1 fruit fly cellular context compared by ENCODE assay signal in genomic region chrX:10326346-10326830, dm6.
TF ChIP-seq lines count a peak whose summit lies in the region.

CG2909 (plus strand) TSS chrX:10326464.

TF ChIP-seq in whole organism, embryonic, 481 proteins besides CTCF, POLR2A, EP300 and RAD21 (continued from another document):
- TF ChIP-seq CG34224 (GFP tag; IDR thresholded peaks at IDR 0.05; lab: Robert Waterston, UW; ENCODE audit: partially characterized antibody) (peak; percentile 23; the same call in 1 of the 3 replicates), HLH4C (GFP tag; IDR thresholded peaks at IDR 0.05; lab: Robert Waterston, UW; ENCODE audit: partially characterized antibody) (peak; percentile 47; the same call in 1 of the 3 replicates), CG18619 (GFP tag; optimal IDR thresholded peaks at IDR 0.05; lab: Kevin White, UChicago) (no peak), amos (GFP tag; IDR thresholded peaks at IDR 0.05; lab: Robert Waterston, UW; ENCODE audit: partially characterized antibody) (peak; percentile 22; the same call in 1 of the 2 replicates)
